Worm (Caenorhabditis elegans): ENCODE measurements around the gene F44E2.7.

DNA sequence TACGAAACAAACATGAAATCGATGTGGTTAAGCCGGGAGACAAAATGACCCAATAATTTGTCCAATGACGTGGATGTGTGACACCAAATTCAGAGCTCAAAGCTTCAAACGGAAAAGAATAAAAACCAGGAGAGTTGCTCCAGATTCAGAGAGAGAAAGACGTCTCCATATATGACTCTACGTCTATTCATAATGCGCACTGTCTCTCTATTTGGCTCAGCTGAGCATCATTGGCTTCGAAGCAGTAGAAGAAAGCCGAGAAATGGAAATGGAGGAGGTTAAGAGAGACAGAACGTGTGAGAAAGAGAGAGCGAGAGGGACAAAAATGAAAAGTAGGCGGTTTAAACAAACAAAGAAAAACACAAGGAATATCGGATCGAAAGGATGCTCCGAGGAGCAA lies 38.0 kb upstream of the F44E2.7 start:
- TF ChIP-seq pha-4 (tag; optimal IDR thresholded peaks at IDR 0.05) (no peak), snpc-4 (tag; optimal IDR thresholded peaks at IDR 0.05) (no peak), mep-1 (tag; optimal IDR thresholded peaks at IDR 0.05) (no peak), unc-62 (GFP tag; optimal IDR thresholded peaks at IDR 0.05) (no peak), unc-39 (tag; optimal IDR thresholded peaks at IDR 0.05) (no peak), nhr-12 (tag; optimal IDR thresholded peaks at IDR 0.05) (no peak), nhr-76 (tag; optimal IDR thresholded peaks at IDR 0.05) (no peak), flh-1 (GFP tag; optimal IDR thresholded peaks at IDR 0.05) (no peak), ceh-83 (GFP tag; optimal IDR thresholded peaks at IDR 0.05) (no peak), lsy-2 (tag; optimal IDR thresholded peaks at IDR 0.05) (no peak), unc-120 (tag; optimal IDR thresholded peaks at IDR 0.05; ENCODE audit: poor library complexity, severe bottlenecking) (no peak), ceh-39 (tag; optimal IDR thresholded peaks at IDR 0.05) (no peak)

Measured in whole organism, mixed stage, embryonic.